Fruit fly (Drosophila melanogaster) Kc167 (cell line): Measurements from ENCODE around the gene Dhrs4.

Source experiments
- h ChIP-seq: fragments of >200 bp; optimal IDR thresholded peaks from 3 replicates; lab custom pipeline; 2018; ENCODE audit warnings: missing external identifiers
- psq ChIP-seq: fragments of >200 bp; optimal IDR thresholded peaks from 2 replicates; lab custom pipeline; 2017; ENCODE audit warnings: missing external identifiers

DNA sequence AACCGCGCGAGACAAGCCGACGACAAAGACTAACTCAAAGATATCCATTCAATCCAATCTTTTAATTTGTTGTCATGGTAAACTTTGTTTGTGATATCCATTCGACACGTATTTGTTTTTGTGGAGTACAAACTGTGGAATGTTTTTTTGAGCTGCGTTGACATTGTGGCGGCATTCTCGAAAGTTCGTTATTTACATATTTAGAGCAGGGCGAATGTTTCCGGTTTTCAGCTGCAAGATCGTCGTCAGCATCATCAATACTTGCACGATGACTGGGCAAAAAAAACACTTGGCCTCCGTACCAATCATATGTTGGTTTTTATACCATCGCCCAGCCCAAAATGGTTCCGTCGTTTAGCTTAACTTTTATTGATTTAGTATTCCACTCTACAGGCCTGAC, 10.9 kb downstream of the Dhrs4 start:
- TF ChIP-seq psq (lab: Kevin White, UChicago) (no peak), h (no peak)
